Worm (Caenorhabditis elegans) whole organism, L4/young adult: ENCODE results near the gene dpy-11.

Source experiments
- W03F9.2 ChIP-seq: fragments of 150-350 bp; optimal IDR thresholded peaks from 2 replicates; lab custom pipeline; 2014; ENCODE audit warnings: missing biosample characterization, missing genetic modification characterization
- dao-5 ChIP-seq: sonication (generic microtip); optimal IDR thresholded peaks from 2 replicates; lab custom pipeline; 2016; ENCODE audit warnings: missing genotype, missing genetic modification characterization, moderate library complexity, missing compliant biosample characterization

DNA sequence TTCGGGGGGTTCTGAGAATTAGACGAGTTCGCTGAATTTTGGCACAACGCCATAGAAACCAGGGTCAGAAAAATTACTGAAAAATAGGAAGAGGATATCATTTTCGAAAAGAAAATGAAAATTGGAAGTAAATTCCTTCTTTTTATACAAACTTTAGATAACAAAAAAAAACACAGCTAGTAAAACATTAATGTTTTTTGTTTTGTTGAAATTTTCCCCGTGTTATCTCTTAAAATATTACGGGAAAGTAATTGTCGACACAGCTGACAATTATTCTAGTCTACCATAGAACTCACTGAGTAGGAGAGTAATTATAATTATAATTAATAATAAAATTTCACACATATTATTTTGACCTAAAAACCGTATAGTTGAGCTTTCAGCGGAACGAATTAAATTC, 44.1 kb upstream of the dpy-11 start, which contains the start of gene spp-26:
- TF ChIP-seq dao-5 (tag; lab: Kevin White, UChicago), result no peak
- no peak for TF ChIP-seq W03F9.2 (tag; lab: Kevin White, UChicago)
